Fruit fly (Drosophila melanogaster): ENCODE data around the gene CG34177.

The CG34177 gene

dm6 chr2L:4456539-4456994, 22.9 kb downstream of the CG34177 start, which contains the start of gene Gs1l (continued):
- TF ChIP-seq CG6813 (GFP tag; optimal IDR thresholded peaks at IDR 0.05): no peak
- TF ChIP-seq CG14860 (GFP tag; IDR thresholded peaks at IDR 0.05; ENCODE audit: partially characterized antibody): no peak
- no peak for TF ChIP-seq CG7357 (GFP tag; IDR thresholded peaks at IDR 0.05)
- TF ChIP-seq shn (GFP tag; optimal IDR thresholded peaks at IDR 0.05): no peak
- no peak for TF ChIP-seq CG7786 (GFP tag; optimal IDR thresholded peaks at IDR 0.05)
- TF ChIP-seq CG12391 (tag; optimal IDR thresholded peaks at IDR 0.05): peak; percentile 22
- peak; percentile 93 for TF ChIP-seq row (GFP tag; IDR thresholded peaks at IDR 0.05)
- TF ChIP-seq CG11247 (GFP tag; IDR thresholded peaks at IDR 0.05): 0 out of 2 replicates have a peak, but pooled peaks have one; percentile 22
- peak; percentile 22 for TF ChIP-seq Nf-YC (tag; optimal IDR thresholded peaks at IDR 0.05)
- no peak for TF ChIP-seq Sry-β (GFP tag; optimal IDR thresholded peaks at IDR 0.05)
- TF ChIP-seq CG6791 (GFP tag; IDR thresholded peaks at IDR 0.05; ENCODE audit: partially characterized antibody): no peak
- no peak for TF ChIP-seq ham (GFP tag; IDR thresholded peaks at IDR 0.05)
- peak; percentile 18 for TF ChIP-seq YL-1 (GFP tag; optimal IDR thresholded peaks at IDR 0.05)
- TF ChIP-seq chm (GFP tag; IDR thresholded peaks at IDR 0.05): peak; percentile 7; the same call in 1 of the 2 replicates
- peak; percentile 55 for TF ChIP-seq pzg (GFP tag; optimal IDR thresholded peaks at IDR 0.05)
- no peak for TF ChIP-seq kay (GFP tag; optimal IDR thresholded peaks at IDR 0.05)
- peak; percentile 35; the same call in 1 of the 2 replicates for TF ChIP-seq CG14014 (GFP tag; IDR thresholded peaks at IDR 0.05)
- peak; percentile 14 for TF ChIP-seq NfI (GFP tag; optimal IDR thresholded peaks at IDR 0.05)
- no peak for TF ChIP-seq CG8290 (GFP tag; optimal IDR thresholded peaks at IDR 0.05)
- TF ChIP-seq CG8290 (tag; optimal IDR thresholded peaks at IDR 0.05): peak in 1 of 2 experiments; percentile 49
- TF ChIP-seq hkb (optimal IDR thresholded peaks at IDR 0.05): no peak
- TF ChIP-seq hkb (GFP tag; IDR thresholded peaks at IDR 0.05): 0 out of 2 replicates have a peak, but pooled peaks have one; percentile 17
- TF ChIP-seq CG15269 (tag; optimal IDR thresholded peaks at IDR 0.05): peak; percentile 49
- peak; percentile 18 for TF ChIP-seq CG6854 (GFP tag; optimal IDR thresholded peaks at IDR 0.05)

- peak; percentile 43 for TF ChIP-seq Six4 (GFP tag; optimal IDR thresholded peaks at IDR 0.05)
- TF ChIP-seq CG6791 (GFP tag; IDR thresholded peaks at IDR 0.05; ENCODE audit: partially characterized antibody): peak; percentile 53; the same call in 1 of the 3 replicates
- TF ChIP-seq Tbp (GFP tag; optimal IDR thresholded peaks at IDR 0.05): no peak
- TF ChIP-seq CG6654 (GFP tag; optimal IDR thresholded peaks at IDR 0.05): peak; percentile 63
- TF ChIP-seq lilli (GFP tag; optimal IDR thresholded peaks at IDR 0.05): peak; percentile 60
- TF ChIP-seq NFAT (GFP tag; IDR thresholded peaks at IDR 0.05): peak; percentile 92
- TF ChIP-seq Hsf (GFP tag; optimal IDR thresholded peaks at IDR 0.05): peak; percentile 69
- TF ChIP-seq tx (GFP tag; optimal IDR thresholded peaks at IDR 0.05): no peak
- TF ChIP-seq CG33557 (GFP tag; optimal IDR thresholded peaks at IDR 0.05): peak; percentile 74
- peak; percentile 91 for TF ChIP-seq ash1 (GFP tag; optimal IDR thresholded peaks at IDR 0.05)
- TF ChIP-seq CG18262 (tag; optimal IDR thresholded peaks at IDR 0.05): peak; percentile 68
- TF ChIP-seq dm (GFP tag; optimal IDR thresholded peaks at IDR 0.05): peak; percentile 97
- peak; percentile 89 for TF ChIP-seq Dbx (GFP tag; IDR thresholded peaks at IDR 0.05)
- peak; percentile 39 for TF ChIP-seq emc (GFP tag; optimal IDR thresholded peaks at IDR 0.05)
- peak; percentile 53 for TF ChIP-seq CG9215 (GFP tag; IDR thresholded peaks at IDR 0.05)
- no peak for TF ChIP-seq ab (GFP tag; optimal IDR thresholded peaks at IDR 0.05)
- peak; percentile 84 for TF ChIP-seq CG6765 (GFP tag; optimal IDR thresholded peaks at IDR 0.05)
- TF ChIP-seq CG10274 (GFP tag; optimal IDR thresholded peaks at IDR 0.05): peak; percentile 61
- peak; percentile 56 for TF ChIP-seq slp2 (GFP tag; optimal IDR thresholded peaks at IDR 0.05)
- TF ChIP-seq zf30C (GFP tag; optimal IDR thresholded peaks at IDR 0.05): peak; percentile 53
- TF ChIP-seq mirr (GFP tag; optimal IDR thresholded peaks at IDR 0.05): peak; percentile 89
- peak; percentile 77 for TF ChIP-seq CG11696 (GFP tag; IDR thresholded peaks at IDR 0.05)
- TF ChIP-seq CG3847 (GFP tag; IDR thresholded peaks at IDR 0.05): peak; percentile 68
- peak; percentile 24; the same call in 1 of the 3 replicates for TF ChIP-seq croc (GFP tag; conservative IDR thresholded peaks at IDR 0.05)
- TF ChIP-seq gem (tag; optimal IDR thresholded peaks at IDR 0.05): peak; percentile 81
- peak; percentile 77 for TF ChIP-seq CG16779 (GFP tag; IDR thresholded peaks at IDR 0.05)
Observed at dm6 chr2L:4458119-4459056, 24.7 kb downstream of the CG34177 start, which contains the start of gene RpL27A. Gene RpL27A, minus strand, starts transcription at chr2L:4458364.

Measured in whole organism, embryonic.